Fruit fly (Drosophila melanogaster) whole organism, embryonic: ENCODE results near the gene CalpB.

Source experiments
- Adf1 ChIP-seq: fragments of 200-800 bp; sonication (Bioruptor generic); IDR thresholded peaks from 2 replicates; pipeline ENCODE4 v1.3.6; 2022; ENCODE audit warnings: missing biosample characterization, missing genetic modification characterization
- B-H1 ChIP-seq: fragments of 200-800 bp; sonication (Bioruptor generic); IDR thresholded peaks from 3 replicates; pipeline ENCODE4 v1.3.6; 2022; ENCODE audit warnings: missing biosample characterization, missing genetic modification characterization
- CG11093 ChIP-seq: fragments of 200-800 bp; sonication (Bioruptor generic); IDR thresholded peaks from 3 replicates; pipeline ENCODE4 v1.3.6; 2022; ENCODE audit warnings: missing biosample characterization, missing genetic modification characterization
- CG11696 ChIP-seq: fragments of 200-800 bp; sonication (Bioruptor generic); IDR thresholded peaks from 2 replicates; pipeline ENCODE4 v1.3.6; 2022; ENCODE audit warnings: missing biosample characterization, missing genetic modification characterization
- CG12299 ChIP-seq: fragments of 200-800 bp; sonication (Bioruptor generic); optimal IDR thresholded peaks from 2 replicates; lab custom pipeline; 2018; ENCODE audit warnings: missing biosample characterization, mild to moderate bottlenecking, missing genetic modification characterization
- CG13775 ChIP-seq: fragments of 200-800 bp; sonication (Bioruptor generic); optimal IDR thresholded peaks from 3 replicates; lab custom pipeline; 2017; ENCODE audit warnings: missing biosample characterization, mild to moderate bottlenecking, missing genetic modification characterization
- CG13894 ChIP-seq: fragments of 200-800 bp; sonication (Bioruptor generic); optimal IDR thresholded peaks from 3 replicates; lab custom pipeline; 2018; ENCODE audit warnings: missing biosample characterization, mild to moderate bottlenecking, missing genetic modification characterization, moderate library complexity
- CG15514 ChIP-seq: fragments of 200-800 bp; sonication (Bioruptor generic); optimal IDR thresholded peaks from 3 replicates; lab custom pipeline; 2017; ENCODE audit warnings: missing biosample characterization, missing genetic modification characterization, mild to moderate bottlenecking, moderate library complexity, missing genetic modification reagents
- CG33213 ChIP-seq: fragments of 200-800 bp; sonication (Bioruptor generic); optimal IDR thresholded peaks from 3 replicates; lab custom pipeline; 2016; ENCODE audit warnings: missing biosample characterization, missing genetic modification characterization
- CG3407 ChIP-seq: fragments of 200-800 bp; sonication (Bioruptor generic); optimal IDR thresholded peaks from 2 replicates; lab custom pipeline; 2018; ENCODE audit warnings: missing biosample characterization, mild to moderate bottlenecking, missing genetic modification characterization
- CG4282 ChIP-seq: fragments of 200-800 bp; sonication (Bioruptor generic); optimal IDR thresholded peaks from 2 replicates; lab custom pipeline; 2016; ENCODE audit warnings: missing biosample characterization, missing genetic modification characterization
- CG5180 ChIP-seq: fragments of 200-800 bp; sonication (Bioruptor generic); optimal IDR thresholded peaks from 3 replicates; lab custom pipeline; 2017; ENCODE audit warnings: missing biosample characterization, missing genetic modification characterization, mild to moderate bottlenecking, moderate library complexity, missing genetic modification reagents
- CG5953 ChIP-seq: fragments of 200-800 bp; sonication (Bioruptor generic); IDR thresholded peaks from 2 replicates; pipeline ENCODE4 v1.3.6; 2022; ENCODE audit warnings: missing biosample characterization, missing genetic modification characterization
- CG7556 ChIP-seq: fragments of 200-800 bp; sonication (Bioruptor generic); optimal IDR thresholded peaks from 2 replicates; lab custom pipeline; 2017; ENCODE audit warnings: missing biosample characterization, mild to moderate bottlenecking, missing genetic modification characterization
- Chrac-16 ChIP-seq: fragments of 200-800 bp; sonication (Bioruptor generic); optimal IDR thresholded peaks from 3 replicates; lab custom pipeline; 2016; ENCODE audit warnings: missing biosample characterization, missing genetic modification characterization
- Deaf1 ChIP-seq: fragments of 200-800 bp; optimal IDR thresholded peaks from 3 replicates; lab custom pipeline; 2019; ENCODE audit warnings: missing biosample characterization, mild to moderate bottlenecking, missing genetic modification characterization, moderate library complexity
- Gug ChIP-seq: fragments of 200-800 bp; sonication (Bioruptor generic); IDR thresholded peaks from 4 replicates; pipeline ENCODE4 v1.3.6; 2022; ENCODE audit warnings: missing biosample characterization, missing genetic modification characterization
- HLHmδ ChIP-seq: fragments of 200-800 bp; sonication (Bioruptor generic); optimal IDR thresholded peaks from 2 replicates; lab custom pipeline; 2018; ENCODE audit warnings: missing biosample characterization, mild to moderate bottlenecking, missing genetic modification characterization, moderate library complexity
- Jarid2 ChIP-seq: fragments of 200-800 bp; sonication (Bioruptor generic); optimal IDR thresholded peaks from 3 replicates; lab custom pipeline; 2017; ENCODE audit warnings: mild to moderate bottlenecking, missing biosample characterization, missing genetic modification reagents, missing genetic modification characterization
- ab ChIP-seq: fragments of 200-800 bp; sonication (Bioruptor generic); optimal IDR thresholded peaks from 2 replicates; lab custom pipeline; 2016; ENCODE audit warnings: missing biosample characterization, missing genetic modification characterization
- abd-A ChIP-seq: fragments of 200-800 bp; sonication (Bioruptor generic); optimal IDR thresholded peaks from 3 replicates; lab custom pipeline; 2019; ENCODE audit warnings: missing biosample characterization, mild to moderate bottlenecking, missing genetic modification characterization, moderate library complexity
- ac ChIP-seq: fragments of 200-800 bp; sonication (Bioruptor generic); optimal IDR thresholded peaks from 3 replicates; lab custom pipeline; 2017; ENCODE audit warnings: missing biosample characterization, mild to moderate bottlenecking, missing genetic modification characterization
- chinmo ChIP-seq: fragments of 200-800 bp; sonication (Bioruptor generic); IDR thresholded peaks from 4 replicates; pipeline ENCODE4 v1.3.6; 2022; ENCODE audit warnings: missing biosample characterization, missing genetic modification characterization; ENCODE audit not compliant: partially characterized antibody
- crol ChIP-seq: fragments of 200-800 bp; sonication (Bioruptor generic); IDR thresholded peaks from 2 replicates; pipeline ENCODE4 v1.3.6; 2022; ENCODE audit warnings: missing biosample characterization, missing genetic modification characterization
- crp ChIP-seq, 2 experiments: fragments of 200-800 bp; sonication (Bioruptor generic); optimal IDR thresholded peaks; 2 replicates in 1 of 2; 3 replicates in 1 of 2; lab custom pipeline; 2017; ENCODE audit warnings: missing biosample characterization in 2 of 2, missing genetic modification characterization in 2 of 2, mild to moderate bottlenecking in 1 of 2, moderate library complexity in 1 of 2
- da ChIP-seq: fragments of 200-800 bp; sonication (Bioruptor generic); optimal IDR thresholded peaks from 2 replicates; lab custom pipeline; 2016; ENCODE audit warnings: missing biosample characterization, missing genetic modification characterization
- ewg ChIP-seq: fragments of 200-800 bp; sonication (Bioruptor generic); optimal IDR thresholded peaks from 3 replicates; lab custom pipeline; 2017; ENCODE audit warnings: mild to moderate bottlenecking, missing biosample characterization, missing genetic modification reagents, missing genetic modification characterization
- gce ChIP-seq: fragments of 200-800 bp; sonication (Bioruptor generic); IDR thresholded peaks from 3 replicates; pipeline ENCODE4 v1.3.6; 2022; ENCODE audit warnings: missing biosample characterization, missing genetic modification characterization
- ham ChIP-seq: fragments of 200-800 bp; sonication (Bioruptor generic); IDR thresholded peaks from 2 replicates; pipeline ENCODE4 v1.3.6; 2022; ENCODE audit warnings: missing biosample characterization, missing genetic modification characterization
- jumu ChIP-seq: fragments of 200-800 bp; sonication (Bioruptor generic); optimal IDR thresholded peaks from 3 replicates; lab custom pipeline; 2016; ENCODE audit warnings: missing biosample characterization, missing genetic modification characterization
- pan ChIP-seq, 4 experiments: fragments of >200 bp in 3 of 4; fragments of 200-800 bp in 1 of 4; sonication (Bioruptor generic) in 1 of 4; optimal IDR thresholded peaks in 3 of 4; IDR thresholded peaks in 1 of 4; 2 replicates each; pipeline versions ENCODE4 v1.3.6 to Lab custom; 2017 to 2022; ENCODE audit warnings: missing biosample characterization in 2 of 4, missing genetic modification characterization in 2 of 4, mixed read lengths in 1 of 4
- pita ChIP-seq: fragments of 200-800 bp; sonication (Bioruptor generic); optimal IDR thresholded peaks from 2 replicates; lab custom pipeline; 2017; ENCODE audit warnings: missing biosample characterization, mild to moderate bottlenecking, missing genetic modification characterization
- pros ChIP-seq: fragments of 200-800 bp; sonication (Bioruptor generic); optimal IDR thresholded peaks from 3 replicates; lab custom pipeline; 2019; ENCODE audit warnings: missing biosample characterization, mild to moderate bottlenecking, missing genetic modification characterization, moderate library complexity
- repo ChIP-seq: fragments of 200-800 bp; sonication (Bioruptor generic); optimal IDR thresholded peaks from 2 replicates; lab custom pipeline; 2016; ENCODE audit warnings: missing biosample characterization, missing genetic modification characterization
- rib ChIP-seq: fragments of 200-800 bp; sonication (Bioruptor generic); IDR thresholded peaks from 2 replicates; pipeline ENCODE4 v1.3.6; 2022; ENCODE audit warnings: missing biosample characterization, missing genetic modification characterization
- scrt ChIP-seq: fragments of 200-800 bp; sonication (Bioruptor generic); optimal IDR thresholded peaks from 2 replicates; lab custom pipeline; 2018; ENCODE audit warnings: missing biosample characterization, mild to moderate bottlenecking, missing genetic modification characterization, moderate library complexity
- tna ChIP-seq: fragments of 200-800 bp; sonication (Bioruptor generic); IDR thresholded peaks from 2 replicates; pipeline ENCODE4 v1.3.6; 2022; ENCODE audit warnings: missing biosample characterization, missing genetic modification characterization; ENCODE audit not compliant: partially characterized antibody
- trh ChIP-seq: fragments of 200-800 bp; sonication (Bioruptor generic); optimal IDR thresholded peaks from 2 replicates; lab custom pipeline; 2016; ENCODE audit warnings: missing biosample characterization, missing genetic modification characterization

Gene CalpB

dm6 chr3L:9907719-9908170 lies 19.2 kb downstream of the CalpB start, which contains the start of gene bma:
TSS of gene bma (plus strand) at chr3L:9908120.
- no peak for TF ChIP-seq CG33213
- TF ChIP-seq CG11696 (GFP tag; lab: Robert Waterston, UW) = no peak
- peak; percentile 97 for TF ChIP-seq scrt (GFP tag; lab: Kevin White, UChicago)
- TF ChIP-seq CG5180 (GFP tag; lab: Kevin White, UChicago) = peak; percentile 88
- peak; percentile 11 for TF ChIP-seq abd-A (tag; lab: Kevin White, UChicago)
- TF ChIP-seq CG4282 (GFP tag; lab: Kevin White, UChicago) = no peak
- TF ChIP-seq trh (GFP tag; lab: Kevin White, UChicago) = no peak
- peak; percentile 75 for TF ChIP-seq Deaf1 (tag; lab: Kevin White, UChicago)

dm6 chr3L:9927169-9927568 lies 38.6 kb downstream of the CalpB start:
- TF ChIP-seq CG13775 (GFP tag; lab: Kevin White, UChicago) = no peak
- TF ChIP-seq Chrac-16 (GFP tag; lab: Kevin White, UChicago) = no peak
- no peak for TF ChIP-seq jumu (GFP tag; lab: Kevin White, UChicago)
- peak; percentile 22 for TF ChIP-seq CG13894 (tag; lab: Kevin White, UChicago)
- TF ChIP-seq scrt (GFP tag; lab: Kevin White, UChicago) = peak; percentile 100
- no peak for TF ChIP-seq pita (GFP tag; lab: Kevin White, UChicago)
- no peak for TF ChIP-seq ham (GFP tag; lab: Robert Waterston, UW)
- TF ChIP-seq abd-A (tag; lab: Kevin White, UChicago) = peak; percentile 69
- TF ChIP-seq gce (GFP tag; lab: Robert Waterston, UW) = no peak
- TF ChIP-seq chinmo (GFP tag; lab: Robert Waterston, UW) = 0 out of 4 replicates have a peak, but pooled peaks have one; percentile 24
- TF ChIP-seq crp (GFP tag; optimal IDR thresholded peaks at IDR 0.05; lab: Kevin White, UChicago) = peak in 1 of 2 experiments; percentile 33
- no peak for TF ChIP-seq CG11093 (GFP tag; lab: Robert Waterston, UW)
- TF ChIP-seq rib (GFP tag; lab: Robert Waterston, UW) = no peak
- TF ChIP-seq CG12299 = no peak
- no peak for TF ChIP-seq Jarid2 (GFP tag; lab: Kevin White, UChicago)
- peak; percentile 69 for TF ChIP-seq Deaf1 (tag; lab: Kevin White, UChicago)
- no peak for TF ChIP-seq CG5953 (GFP tag; lab: Robert Waterston, UW)
- no peak for TF ChIP-seq ab (GFP tag; lab: Kevin White, UChicago)
- no peak for TF ChIP-seq CG3407
- no peak for TF ChIP-seq pros (GFP tag; lab: Kevin White, UChicago)
- no peak for TF ChIP-seq Gug (GFP tag; lab: Robert Waterston, UW)
- no peak for TF ChIP-seq ac (GFP tag; lab: Kevin White, UChicago)
- no peak for TF ChIP-seq HLHmδ (GFP tag; lab: Kevin White, UChicago)
- no peak for TF ChIP-seq da (GFP tag; lab: Kevin White, UChicago)
- peak; percentile 10; the same call in 1 of the 2 replicates for TF ChIP-seq Adf1 (GFP tag; lab: Robert Waterston, UW)
- TF ChIP-seq crol (GFP tag; lab: Robert Waterston, UW) = peak; percentile 74
- TF ChIP-seq ewg (GFP tag; lab: Kevin White, UChicago) = peak; percentile 83
- no peak for TF ChIP-seq tna
- TF ChIP-seq pan (optimal IDR thresholded peaks at IDR 0.05; lab: Kevin White, UChicago) = no peak
- TF ChIP-seq pan (GFP tag; optimal IDR thresholded peaks at IDR 0.05 in 1 of 2, IDR thresholded peaks at IDR 0.05 in 1 of 2) = no peak
- TF ChIP-seq B-H1 (GFP tag; lab: Robert Waterston, UW) = no peak
- no peak for TF ChIP-seq repo (GFP tag; lab: Kevin White, UChicago)
- TF ChIP-seq CG7556 (GFP tag; lab: Kevin White, UChicago) = no peak
- no peak for TF ChIP-seq CG15514 (GFP tag; lab: Kevin White, UChicago)
- TF ChIP-seq CG5180 (GFP tag; lab: Kevin White, UChicago) = peak; percentile 92
